Fruit fly (Drosophila melanogaster): ENCODE measurements around the gene Arl8.

DNA sequence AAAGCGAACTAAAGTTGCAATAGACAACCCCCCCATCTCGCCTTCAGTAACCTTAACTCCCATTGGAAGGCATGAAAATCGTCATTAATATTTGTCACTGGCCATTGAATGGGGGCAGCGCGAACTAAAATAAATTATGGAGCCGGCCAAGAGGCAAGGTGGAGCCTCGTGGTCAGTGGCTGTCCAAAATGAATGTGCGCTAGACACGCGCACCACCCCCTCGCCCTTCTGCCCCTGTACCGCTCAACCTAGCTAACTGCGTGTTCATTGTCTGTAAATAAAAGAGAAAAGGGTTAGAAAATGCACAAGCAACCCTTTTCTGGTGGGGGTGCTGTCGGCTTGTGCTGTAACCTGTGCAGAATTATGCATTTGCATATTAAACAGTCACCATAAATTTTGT is 30.8 kb downstream of the Arl8 start:
- TF ChIP-seq psq (GFP tag; optimal IDR thresholded peaks at IDR 0.05), result no peak
- TF ChIP-seq sage (GFP tag; optimal IDR thresholded peaks at IDR 0.05), result no peak
- no peak for TF ChIP-seq Mio (GFP tag; optimal IDR thresholded peaks at IDR 0.05)
- no peak for TF ChIP-seq Rel (GFP tag; optimal IDR thresholded peaks at IDR 0.05)
- TF ChIP-seq Rel (tag; optimal IDR thresholded peaks at IDR 0.05), result no peak
- no peak for TF ChIP-seq N (GFP tag; optimal IDR thresholded peaks at IDR 0.05)
- no peak for TF ChIP-seq Jra (GFP tag; optimal IDR thresholded peaks at IDR 0.05)
- no peak for TF ChIP-seq CG32264 (GFP tag; optimal IDR thresholded peaks at IDR 0.05)
- no peak for TF ChIP-seq OdsH (GFP tag; optimal IDR thresholded peaks at IDR 0.05)
- no peak for TF ChIP-seq lola (GFP tag; optimal IDR thresholded peaks at IDR 0.05)
- TF ChIP-seq Hr78 (GFP tag; optimal IDR thresholded peaks at IDR 0.05), result no peak

Measured in whole organism, wandering third instar larva.